Worm (Caenorhabditis elegans): ENCODE data around the gene got-1.2.

DNA sequence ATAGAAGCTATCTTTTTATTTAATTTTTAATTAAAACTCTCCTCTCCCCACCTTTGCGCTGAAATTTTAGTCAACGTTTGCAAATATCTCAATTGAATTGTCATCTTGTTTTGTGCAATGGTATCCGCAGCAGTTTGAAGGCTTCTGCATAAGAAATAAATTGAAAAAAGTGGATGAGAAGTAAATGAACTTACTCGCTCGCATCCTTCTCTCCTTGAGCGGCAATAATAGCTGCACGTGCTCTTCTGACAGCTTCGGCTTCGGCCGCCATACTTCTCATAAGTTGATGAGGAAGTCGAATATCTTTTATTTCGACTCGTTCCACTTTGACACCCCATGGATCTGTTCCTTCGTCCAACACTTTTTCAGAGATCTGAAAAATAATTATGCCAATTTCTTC lies 23.9 kb upstream of the got-1.2 start:
- TF ChIP-seq nhr-12 (tag; optimal IDR thresholded peaks at IDR 0.05) (no peak), unc-62 (GFP tag; optimal IDR thresholded peaks at IDR 0.05) (no peak), snpc-4 (tag; optimal IDR thresholded peaks at IDR 0.05) (no peak), hlh-1 (tag; optimal IDR thresholded peaks at IDR 0.05) (no peak), ceh-83 (GFP tag; optimal IDR thresholded peaks at IDR 0.05) (no peak), nhr-237 (tag; optimal IDR thresholded peaks at IDR 0.05) (no peak), nhr-28 (tag; optimal IDR thresholded peaks at IDR 0.05) (no peak), mls-2 (tag; optimal IDR thresholded peaks at IDR 0.05) (no peak), flh-1 (GFP tag; optimal IDR thresholded peaks at IDR 0.05) (no peak), lin-13 (tag; optimal IDR thresholded peaks at IDR 0.05) (no peak), ztf-11 (tag; optimal IDR thresholded peaks at IDR 0.05) (no peak), mab-5 (tag; optimal IDR thresholded peaks at IDR 0.05) (no peak), mep-1 (tag; optimal IDR thresholded peaks at IDR 0.05) (no peak)
